Worm (Caenorhabditis elegans): ENCODE data around the gene T21C12.4.
A peak's percentile ranks its signal among the peaks of the same experiment; 100 is the strongest.

The T21C12.4 gene

ce11 chrIII:10599699-10600098 lies 41.9 kb upstream of the T21C12.4 start:
- no peak for TF ChIP-seq unc-86 (tag; optimal IDR thresholded peaks at IDR 0.05)
- no peak for TF ChIP-seq pha-4 (tag; optimal IDR thresholded peaks at IDR 0.05)
- TF ChIP-seq lim-6 (tag; optimal IDR thresholded peaks at IDR 0.05): no peak
- peak; percentile 11 for TF ChIP-seq nfya-1 (tag; optimal IDR thresholded peaks at IDR 0.05)
- TF ChIP-seq hlh-6 (tag; optimal IDR thresholded peaks at IDR 0.05): no peak
- no peak for TF ChIP-seq ceh-19 (GFP tag; optimal IDR thresholded peaks at IDR 0.05)
- TF ChIP-seq T23F11.4 (GFP tag; optimal IDR thresholded peaks at IDR 0.05): no peak
- TF ChIP-seq hlh-30 (tag; optimal IDR thresholded peaks at IDR 0.05; ENCODE audit: insufficient read depth): peak; percentile 98
- peak; percentile 4 for TF ChIP-seq ceh-14 (tag; optimal IDR thresholded peaks at IDR 0.05)
- no peak for TF ChIP-seq pax-1 (tag; optimal IDR thresholded peaks at IDR 0.05)
- no peak for TF ChIP-seq pag-3 (tag; optimal IDR thresholded peaks at IDR 0.05; ENCODE audit: borderline replicate concordance)
- no peak for TF ChIP-seq ahr-1 (tag; optimal IDR thresholded peaks at IDR 0.05)
- TF ChIP-seq hlh-13 (GFP tag; optimal IDR thresholded peaks at IDR 0.05): no peak
- peak; percentile 45 for TF ChIP-seq ceh-31 (tag; optimal IDR thresholded peaks at IDR 0.05)
- no peak for TF ChIP-seq tbx-2 (tag; optimal IDR thresholded peaks at IDR 0.05)
- TF ChIP-seq nhr-232 (tag; optimal IDR thresholded peaks at IDR 0.05): no peak
- no peak for TF ChIP-seq ref-2 (tag; optimal IDR thresholded peaks at IDR 0.05)
- TF ChIP-seq ztf-16 (tag; optimal IDR thresholded peaks at IDR 0.05): no peak
- TF ChIP-seq pat-9 (tag; optimal IDR thresholded peaks at IDR 0.05): no peak
- no peak for TF ChIP-seq fkh-10 (GFP tag; optimal IDR thresholded peaks at IDR 0.05)
- peak; percentile 34 for TF ChIP-seq unc-42 (tag; optimal IDR thresholded peaks at IDR 0.05)
- TF ChIP-seq ceh-18 (tag; optimal IDR thresholded peaks at IDR 0.05): peak; percentile 5

ce11 chrIII:10596387-10596786 lies 38.6 kb upstream of the T21C12.4 start, which contains the start of gene Y39A1A.3:
Gene Y39A1A.3 (minus strand): TSS chrIII:10596487.
- TF ChIP-seq unc-3 (GFP tag; conservative IDR thresholded peaks at IDR 0.05) (no peak), unc-3 (tag; optimal IDR thresholded peaks at IDR 0.05) (no peak), ceh-24 (tag; optimal IDR thresholded peaks at IDR 0.05) (no peak), ama-1 (optimal IDR thresholded peaks at IDR 0.05) (no peak), ceh-31 (tag; optimal IDR thresholded peaks at IDR 0.05) (no peak), zip-5 (tag; optimal IDR thresholded peaks at IDR 0.05) (no peak), npax-4 (tag; optimal IDR thresholded peaks at IDR 0.05) (no peak), hlh-13 (GFP tag; optimal IDR thresholded peaks at IDR 0.05) (no peak), hlh-15 (tag; optimal IDR thresholded peaks at IDR 0.05) (no peak), ceh-2 (tag; optimal IDR thresholded peaks at IDR 0.05) (no peak), ttx-3 (tag; optimal IDR thresholded peaks at IDR 0.05) (no peak), sox-4 (tag; optimal IDR thresholded peaks at IDR 0.05) (no peak), ceh-45 (GFP tag; IDR thresholded peaks at IDR 0.05) (no peak), unc-55 (GFP tag; optimal IDR thresholded peaks at IDR 0.05) (no peak), pha-2 (tag; optimal IDR thresholded peaks at IDR 0.05) (no peak), fax-1 (tag; optimal IDR thresholded peaks at IDR 0.05) (no peak), pha-4 (tag; optimal IDR thresholded peaks at IDR 0.05) (no peak), dve-1 (tag; optimal IDR thresholded peaks at IDR 0.05) (no peak), ceh-18 (tag; optimal IDR thresholded peaks at IDR 0.05) (no peak), rnt-1 (tag; optimal IDR thresholded peaks at IDR 0.05) (no peak)

- TF ChIP-seq hlh-6 (tag; optimal IDR thresholded peaks at IDR 0.05) (no peak), dve-1 (tag; optimal IDR thresholded peaks at IDR 0.05) (no peak), elt-4 (tag; optimal IDR thresholded peaks at IDR 0.05) (no peak), pros-1 (tag; optimal IDR thresholded peaks at IDR 0.05) (no peak), ets-4 (tag; optimal IDR thresholded peaks at IDR 0.05) (no peak), unc-55 (GFP tag; optimal IDR thresholded peaks at IDR 0.05) (no peak), pha-4 (tag; optimal IDR thresholded peaks at IDR 0.05) (no peak), nhr-232 (tag; optimal IDR thresholded peaks at IDR 0.05) (no peak), ceh-6 (GFP tag; optimal IDR thresholded peaks at IDR 0.05) (no peak), eyg-1 (tag; optimal IDR thresholded peaks at IDR 0.05) (no peak), ceh-19 (GFP tag; optimal IDR thresholded peaks at IDR 0.05) (no peak), K02D7.2 (tag; optimal IDR thresholded peaks at IDR 0.05) (no peak), C08G9.2 (tag; optimal IDR thresholded peaks at IDR 0.05) (no peak), pqm-1 (tag; optimal IDR thresholded peaks at IDR 0.05) (no peak), hlh-15 (tag; optimal IDR thresholded peaks at IDR 0.05) (no peak), npax-4 (tag; optimal IDR thresholded peaks at IDR 0.05) (no peak), nfya-1 (tag; optimal IDR thresholded peaks at IDR 0.05) (no peak), hlh-8 (tag; optimal IDR thresholded peaks at IDR 0.05) (no peak), sox-4 (tag; optimal IDR thresholded peaks at IDR 0.05) (no peak)
These were observed 37.3 kb upstream of the T21C12.4 start, which contains the start of gene Y45F3A.9 for ce11 chrIII:10595066-10595465. Gene Y45F3A.9 (minus strand): TSS chrIII:10595166.

Data from whole organism, late embryonic.